Worm (Caenorhabditis elegans): ENCODE data around the gene acl-13.

The acl-13 gene

DNA sequence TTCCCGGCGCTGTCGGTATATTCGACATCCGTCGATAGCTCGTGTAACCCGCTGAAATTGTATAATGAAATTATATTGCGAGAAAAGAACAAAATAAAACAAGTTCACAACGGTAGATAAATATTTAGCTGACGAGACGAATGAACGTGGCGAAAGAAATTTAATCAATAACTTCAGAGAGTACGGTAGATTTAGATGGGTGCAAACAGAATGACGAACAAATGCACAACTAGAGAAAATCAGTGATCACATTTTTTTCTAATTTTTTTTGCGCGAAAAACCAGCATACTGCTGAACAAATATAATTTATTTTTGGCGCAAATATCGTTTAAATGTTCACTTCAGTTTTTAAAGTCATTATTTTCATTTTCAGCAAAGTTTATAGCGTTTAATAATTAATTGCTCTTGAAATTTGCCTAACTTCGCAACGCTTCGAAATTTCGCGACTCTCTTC lies 49.5 kb upstream of the acl-13 start, which contains the start of gene sec-24.2 (continued):
- TF ChIP-seq nfyb-1 (GFP tag; IDR thresholded peaks at IDR 0.05) (no peak), lin-26 (GFP tag; IDR thresholded peaks at IDR 0.05) (no peak), K12H6.12 (tag; optimal IDR thresholded peaks at IDR 0.05) (no peak), ztf-25 (GFP tag; IDR thresholded peaks at IDR 0.05) (no peak), aptf-2 (GFP tag; conservative IDR thresholded peaks at IDR 0.05) (no peak), ztf-6 (GFP tag; IDR thresholded peaks at IDR 0.05) (no peak), F55B11.4 (tag; optimal IDR thresholded peaks at IDR 0.05; ENCODE audit: borderline replicate concordance, insufficient read depth) (no peak), atf-7 (tag; optimal IDR thresholded peaks at IDR 0.05) (no peak), bed-1 (GFP tag; IDR thresholded peaks at IDR 0.05) (no peak), ztf-18 (tag; optimal IDR thresholded peaks at IDR 0.05) (no peak), ceh-100 (GFP tag; IDR thresholded peaks at IDR 0.05) (no peak), Y56A3A.18 (GFP tag; IDR thresholded peaks at IDR 0.05) (no peak), die-1 (tag; optimal IDR thresholded peaks at IDR 0.05) (no peak), ztf-26 (tag; optimal IDR thresholded peaks at IDR 0.05) (no peak), tbp1 (GFP tag; optimal IDR thresholded peaks at IDR 0.05) (no peak), F57A8.1 (GFP tag; optimal IDR thresholded peaks at IDR 0.05) (no peak), F10E7.11 (tag; optimal IDR thresholded peaks at IDR 0.05) (no peak), egrh-3 (GFP tag; IDR thresholded peaks at IDR 0.05) (no peak), F52B5.7 (tag; optimal IDR thresholded peaks at IDR 0.05) (no peak), unc-130 (GFP tag; optimal IDR thresholded peaks at IDR 0.05) (no peak), dox-1 (GFP tag; IDR thresholded peaks at IDR 0.05) (peak; percentile 24; the same call in 1 of the 2 replicates), attf-5 (GFP tag; optimal IDR thresholded peaks at IDR 0.05) (no peak), madf-8 (GFP tag; conservative IDR thresholded peaks at IDR 0.05) (peak; percentile 55; the same call in 1 of the 2 replicates), unc-62 (GFP tag; optimal IDR thresholded peaks at IDR 0.05) (no peak), let-607 (tag; optimal IDR thresholded peaks at IDR 0.05) (no peak), lsl-1 (GFP tag; optimal IDR thresholded peaks at IDR 0.05) (peak; percentile 83), attf-6 (GFP tag; IDR thresholded peaks at IDR 0.05) (0 out of 2 replicates have a peak, but pooled peaks have one; percentile 25), T26A5.8 (tag; optimal IDR thresholded peaks at IDR 0.05) (no peak), pbrm-1 (GFP tag; IDR thresholded peaks at IDR 0.05) (no peak), K11D2.4 (GFP tag; IDR thresholded peaks at IDR 0.05) (no peak), ceh-40 (GFP tag; IDR thresholded peaks at IDR 0.05) (no peak), B0019.2 (GFP tag; conservative IDR thresholded peaks at IDR 0.05) (no peak), nhr-90 (tag; optimal IDR thresholded peaks at IDR 0.05) (no peak), F22D6.2 (tag; optimal IDR thresholded peaks at IDR 0.05) (no peak), lsy-27 (tag; optimal IDR thresholded peaks at IDR 0.05; ENCODE audit: borderline replicate concordance, insufficient read depth) (no peak), chd-7 (tag; optimal IDR thresholded peaks at IDR 0.05) (no peak), ceh-91 (GFP tag; IDR thresholded peaks at IDR 0.05) (peak; percentile 58), B0261.1 (tag; optimal IDR thresholded peaks at IDR 0.05) (no peak), ets-4 (GFP tag; optimal IDR thresholded peaks at IDR 0.05) (no peak), gei-17 (GFP tag; optimal IDR thresholded peaks at IDR 0.05) (no peak), rpc-1 (optimal IDR thresholded peaks at IDR 0.05) (no peak), rpc-1 (tag; optimal IDR thresholded peaks at IDR 0.05) (no peak), ceh-79 (tag; optimal IDR thresholded peaks at IDR 0.05) (no peak), cebp-1 (GFP tag; IDR thresholded peaks at IDR 0.05) (no peak), cebp-1 (tag; optimal IDR thresholded peaks at IDR 0.05) (no peak), efl-1 (GFP tag; optimal IDR thresholded peaks at IDR 0.05) (peak; percentile 82), mel-28 (tag; optimal IDR thresholded peaks at IDR 0.05; ENCODE audit: borderline replicate concordance) (no peak), nhr-179 (tag; optimal IDR thresholded peaks at IDR 0.05) (no peak), snpc-1.1 (tag; optimal IDR thresholded peaks at IDR 0.05; ENCODE audit: insufficient read depth) (no peak), Y95B8A.8 (GFP tag; IDR thresholded peaks at IDR 0.05) (0 out of 2 replicates have a peak, but pooled peaks have one; percentile 22)

All from whole organism, young adult.